Worm (Caenorhabditis elegans) whole organism, L1 larva: ENCODE results near the gene srg-64.
A peak's percentile ranks its signal among the peaks of the same experiment; 100 is the strongest.

Source experiments
- C04F5.9 ChIP-seq: sonication (generic microtip); optimal IDR thresholded peaks from 2 replicates; lab custom pipeline; 2016; ENCODE audit warnings: missing genetic modification characterization, missing compliant biosample characterization
- Y116A8C.19 ChIP-seq: sonication (generic microtip); optimal IDR thresholded peaks from 2 replicates; lab custom pipeline; 2016; ENCODE audit warnings: missing compliant biosample characterization, missing genetic modification characterization, borderline replicate concordance
- aha-1 ChIP-seq: fragments of 150-350 bp; optimal IDR thresholded peaks from 2 replicates; lab custom pipeline; 2014; ENCODE audit warnings: missing biosample characterization, missing genetic modification characterization
- alr-1 ChIP-seq: fragments of 200-800 bp; sonication (Bioruptor generic); optimal IDR thresholded peaks from 2 replicates; lab custom pipeline; 2018; ENCODE audit warnings: borderline replicate concordance, mild to moderate bottlenecking, missing genetic modification characterization, missing compliant biosample characterization
- blmp-1 ChIP-seq: fragments of 150-350 bp; optimal IDR thresholded peaks from 2 replicates; lab custom pipeline; 2014; ENCODE audit warnings: missing biosample characterization, missing genetic modification characterization
- ceh-63 ChIP-seq: fragments of 200-800 bp; sonication (Bioruptor generic); optimal IDR thresholded peaks from 2 replicates; lab custom pipeline; 2018; ENCODE audit warnings: mild to moderate bottlenecking, missing genetic modification characterization, missing compliant biosample characterization
- ceh-8 ChIP-seq: fragments of 200-800 bp; sonication (Bioruptor generic); optimal IDR thresholded peaks from 2 replicates; lab custom pipeline; 2018; ENCODE audit warnings: mild to moderate bottlenecking, missing genetic modification characterization, moderate library complexity, missing compliant biosample characterization
- ceh-82 ChIP-seq, 3 experiments: fragments of 150-350 bp in 1 of 3; sonication (generic microtip) in 2 of 3; optimal IDR thresholded peaks; 2 replicates each; lab custom pipeline; 2014 to 2017; ENCODE audit warnings: missing biosample characterization in 3 of 3, missing genetic modification characterization in 3 of 3
- ceh-90 ChIP-seq: sonication (generic microtip); optimal IDR thresholded peaks from 2 replicates; lab custom pipeline; 2016; ENCODE audit warnings: missing genetic modification characterization, missing compliant biosample characterization
- dsc-1 ChIP-seq: sonication (generic microtip); optimal IDR thresholded peaks from 2 replicates; lab custom pipeline; 2016; ENCODE audit warnings: mild to moderate bottlenecking, missing genetic modification characterization, missing compliant biosample characterization
- efl-3 ChIP-seq: fragments of 200-800 bp; sonication (Bioruptor generic); optimal IDR thresholded peaks from 2 replicates; lab custom pipeline; 2018; ENCODE audit warnings: mild to moderate bottlenecking, missing genetic modification characterization, missing compliant biosample characterization
- elt-3 ChIP-seq, 6 experiments: fragments of 150-350 bp in 1 of 6; sonication (generic microtip); optimal IDR thresholded peaks; 2 replicates each; lab custom pipeline; 2017 to 2018; ENCODE audit warnings: missing biosample characterization in 6 of 6, missing genetic modification characterization in 6 of 6, inconsistent platforms in 1 of 6
- ets-5 ChIP-seq: fragments of 200-800 bp; sonication (Bioruptor generic); IDR thresholded peaks from 2 replicates; pipeline ENCODE4 v1.3.6; 2022; ENCODE audit warnings: missing genetic modification characterization, missing compliant biosample characterization
- fkh-10 ChIP-seq: sonication (generic microtip); optimal IDR thresholded peaks from 2 replicates; lab custom pipeline; 2017; ENCODE audit warnings: missing biosample characterization, missing genetic modification reagents, missing genetic modification characterization
- fkh-4 ChIP-seq: sonication (generic microtip); optimal IDR thresholded peaks from 2 replicates; lab custom pipeline; 2016; ENCODE audit warnings: missing compliant biosample characterization, missing genetic modification characterization, borderline replicate concordance
- fkh-8 ChIP-seq: sonication (generic microtip); optimal IDR thresholded peaks from 2 replicates; lab custom pipeline; 2016; ENCODE audit warnings: mild to moderate bottlenecking, missing genetic modification characterization, missing compliant biosample characterization
- grh-1 ChIP-seq: fragments of 200-800 bp; sonication (Bioruptor generic); IDR thresholded peaks from 2 replicates; pipeline ENCODE4 v1.3.6; 2022; ENCODE audit warnings: missing genetic modification reagents, missing genetic modification characterization, missing compliant biosample characterization
- irx-1 ChIP-seq: sonication (generic microtip); optimal IDR thresholded peaks from 2 replicates; lab custom pipeline; 2016; ENCODE audit warnings: missing genetic modification characterization, missing compliant biosample characterization
- isw-1 ChIP-seq: fragments of 200-800 bp; sonication (Bioruptor generic); IDR thresholded peaks from 2 replicates; pipeline ENCODE4 v1.3.6; 2022; ENCODE audit warnings: missing genetic modification characterization, missing compliant biosample characterization
- jun-1 ChIP-seq: fragments of 150-350 bp; optimal IDR thresholded peaks from 2 replicates; lab custom pipeline; 2014; ENCODE audit warnings: missing biosample characterization, missing genetic modification reagents, missing genetic modification characterization
- lin-15B ChIP-seq: fragments of 150-350 bp; sonication (generic microtip); optimal IDR thresholded peaks from 3 replicates; lab custom pipeline; 2014; ENCODE audit warnings: missing biosample characterization, missing genetic modification characterization
- lin-39 ChIP-seq: fragments of 150-350 bp; optimal IDR thresholded peaks from 2 replicates; lab custom pipeline; 2014; ENCODE audit warnings: missing biosample characterization, missing genetic modification reagents, missing genetic modification characterization
- lir-3 ChIP-seq: sonication (generic microtip); optimal IDR thresholded peaks from 2 replicates; lab custom pipeline; 2016; ENCODE audit warnings: mild to moderate bottlenecking, missing genetic modification characterization, moderate library complexity, missing compliant biosample characterization; ENCODE audit not compliant: poor library complexity
- mab-9 ChIP-seq: fragments of 200-800 bp; sonication (Bioruptor generic); IDR thresholded peaks from 2 replicates; pipeline ENCODE4 v1.3.6; 2022; ENCODE audit warnings: missing genetic modification reagents, missing genetic modification characterization, missing compliant biosample characterization
- mep-1 ChIP-seq: fragments of 150-350 bp; optimal IDR thresholded peaks from 2 replicates; lab custom pipeline; 2014; ENCODE audit warnings: missing biosample characterization, missing genetic modification characterization
- nhr-11 ChIP-seq: fragments of 150-350 bp; optimal IDR thresholded peaks from 2 replicates; lab custom pipeline; 2014; ENCODE audit warnings: missing biosample characterization, missing genetic modification characterization
- nhr-19 ChIP-seq: fragments of 200-800 bp; sonication (Bioruptor generic); conservative IDR thresholded peaks from 2 replicates; pipeline ENCODE4 v1.3.6; 2022; ENCODE audit warnings: missing genetic modification characterization, missing compliant biosample characterization
- nhr-20 ChIP-seq: sonication (generic microtip); optimal IDR thresholded peaks from 2 replicates; lab custom pipeline; 2016; ENCODE audit warnings: mild to moderate bottlenecking, missing genetic modification characterization, missing compliant biosample characterization
- nhr-237 ChIP-seq: fragments of 150-350 bp; optimal IDR thresholded peaks from 2 replicates; lab custom pipeline; 2014; ENCODE audit warnings: missing biosample characterization, missing genetic modification characterization
- nhr-76 ChIP-seq: sonication (generic microtip); optimal IDR thresholded peaks from 2 replicates; lab custom pipeline; 2017; ENCODE audit warnings: missing biosample characterization, missing genetic modification characterization
- nhr-77 ChIP-seq: fragments of 150-350 bp; optimal IDR thresholded peaks from 2 replicates; lab custom pipeline; 2014; ENCODE audit warnings: missing biosample characterization, missing genetic modification characterization
- pqm-1 ChIP-seq: sonication (generic microtip); optimal IDR thresholded peaks from 3 replicates; lab custom pipeline; 2017; ENCODE audit warnings: missing biosample characterization, missing genetic modification characterization
- rnt-1 ChIP-seq: sonication (generic microtip); optimal IDR thresholded peaks from 2 replicates; lab custom pipeline; 2016; ENCODE audit warnings: mild to moderate bottlenecking, missing genetic modification characterization, moderate library complexity, missing compliant biosample characterization
- skn-1 ChIP-seq: fragments of 150-350 bp; optimal IDR thresholded peaks from 2 replicates; lab custom pipeline; 2014; ENCODE audit warnings: missing biosample characterization, missing genetic modification characterization
- snu-23 ChIP-seq: sonication (generic microtip); optimal IDR thresholded peaks from 2 replicates; lab custom pipeline; 2016; ENCODE audit warnings: missing genetic modification characterization, missing compliant biosample characterization
- tbx-2 ChIP-seq: sonication (generic microtip); optimal IDR thresholded peaks from 2 replicates; lab custom pipeline; 2016; ENCODE audit warnings: missing genetic modification characterization, missing compliant biosample characterization
- tlp-1 ChIP-seq: fragments of 150-350 bp; optimal IDR thresholded peaks from 2 replicates; lab custom pipeline; 2014; ENCODE audit warnings: missing biosample characterization, missing genetic modification characterization
- unc-130 ChIP-seq: fragments of 150-350 bp; optimal IDR thresholded peaks from 2 replicates; lab custom pipeline; 2017; ENCODE audit warnings: missing biosample characterization, missing genetic modification characterization, inconsistent platforms
- unc-30 ChIP-seq: sonication (generic microtip); optimal IDR thresholded peaks from 2 replicates; lab custom pipeline; 2017; ENCODE audit warnings: missing biosample characterization, missing genetic modification characterization
- unc-86 ChIP-seq: sonication (generic microtip); optimal IDR thresholded peaks from 2 replicates; lab custom pipeline; 2016; ENCODE audit warnings: missing genetic modification characterization, missing compliant biosample characterization
- unc-98 ChIP-seq: fragments of 200-800 bp; sonication (Bioruptor generic); IDR thresholded peaks from 2 replicates; pipeline ENCODE4 v1.3.6; 2022; ENCODE audit warnings: missing genetic modification characterization, missing compliant biosample characterization
- vab-15 ChIP-seq: sonication (generic microtip); optimal IDR thresholded peaks from 2 replicates; lab custom pipeline; 2017; ENCODE audit warnings: missing genotype, mild to moderate bottlenecking, missing genetic modification characterization, missing compliant biosample characterization
- ztf-11 ChIP-seq, 2 experiments: sonication (generic microtip); optimal IDR thresholded peaks; 2 replicates each; lab custom pipeline; 2016 to 2017; ENCODE audit warnings: missing genetic modification characterization in 2 of 2, missing biosample characterization in 1 of 2, missing compliant biosample characterization in 1 of 2

srg-64 gene

ce11 chrX:15736419-15736818, 4.0 kb downstream of the srg-64 start (continued):
- no peak for TF ChIP-seq fkh-4 (tag; lab: Kevin White, UChicago)
- TF ChIP-seq vab-15 (tag; lab: Kevin White, UChicago), result no peak
- TF ChIP-seq fkh-10 (GFP tag; lab: Kevin White, UChicago), result peak; percentile 77
- no peak for TF ChIP-seq C04F5.9
- no peak for TF ChIP-seq alr-1
- no peak for TF ChIP-seq lir-3 (tag; lab: Kevin White, UChicago)
- TF ChIP-seq Y116A8C.19 (tag; lab: Kevin White, UChicago), result no peak
- TF ChIP-seq efl-3 (GFP tag; lab: Kevin White, UChicago), result no peak
- peak; percentile 45 to 75 (median 62) for TF ChIP-seq ceh-82 (tag; optimal IDR thresholded peaks at IDR 0.05; lab: Kevin White, UChicago)
- peak; percentile 87 for TF ChIP-seq jun-1 (tag; lab: Kevin White, UChicago)
- no peak for TF ChIP-seq ets-5

DNA sequence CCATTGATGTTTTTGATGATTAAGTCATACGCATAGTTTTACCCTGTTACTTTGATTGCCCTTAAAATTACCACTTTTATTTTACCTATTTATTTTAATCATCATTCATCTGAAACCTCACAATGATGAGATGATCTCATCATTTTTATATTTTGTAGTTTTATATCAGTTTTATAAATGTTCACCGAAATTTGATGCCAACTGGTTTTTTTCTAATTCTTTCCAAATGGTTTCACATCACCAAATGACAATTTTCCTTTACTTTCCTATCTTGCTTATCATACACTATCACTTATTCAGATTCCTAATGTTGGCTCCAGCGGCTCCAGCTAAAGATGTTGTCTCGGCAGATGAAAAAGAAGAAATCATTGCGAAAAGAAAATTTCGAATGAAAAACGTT, 8.8 kb downstream of the srg-64 start, which contains the start of gene lin-15A:
TSS of gene lin-15A (plus strand) at position 301 of the 400 bp plus-strand sequence.
- TF ChIP-seq unc-98, result no peak
- TF ChIP-seq ets-5, result no peak
- no peak for TF ChIP-seq fkh-8 (tag; lab: Kevin White, UChicago)
- TF ChIP-seq snu-23 (GFP tag; lab: Kevin White, UChicago), result no peak
- TF ChIP-seq ceh-90 (tag; lab: Kevin White, UChicago), result no peak
- TF ChIP-seq fkh-4 (tag; lab: Kevin White, UChicago), result no peak
- TF ChIP-seq ztf-11 (tag; optimal IDR thresholded peaks at IDR 0.05; lab: Kevin White, UChicago), result no peak

- no peak for TF ChIP-seq mab-9 (GFP tag; lab: Robert Waterston, UW)
- no peak for TF ChIP-seq nhr-20 (tag; lab: Kevin White, UChicago)
Measured at ce11 chrX:15730342-15730741, 10.1 kb downstream of the srg-64 start.

DNA sequence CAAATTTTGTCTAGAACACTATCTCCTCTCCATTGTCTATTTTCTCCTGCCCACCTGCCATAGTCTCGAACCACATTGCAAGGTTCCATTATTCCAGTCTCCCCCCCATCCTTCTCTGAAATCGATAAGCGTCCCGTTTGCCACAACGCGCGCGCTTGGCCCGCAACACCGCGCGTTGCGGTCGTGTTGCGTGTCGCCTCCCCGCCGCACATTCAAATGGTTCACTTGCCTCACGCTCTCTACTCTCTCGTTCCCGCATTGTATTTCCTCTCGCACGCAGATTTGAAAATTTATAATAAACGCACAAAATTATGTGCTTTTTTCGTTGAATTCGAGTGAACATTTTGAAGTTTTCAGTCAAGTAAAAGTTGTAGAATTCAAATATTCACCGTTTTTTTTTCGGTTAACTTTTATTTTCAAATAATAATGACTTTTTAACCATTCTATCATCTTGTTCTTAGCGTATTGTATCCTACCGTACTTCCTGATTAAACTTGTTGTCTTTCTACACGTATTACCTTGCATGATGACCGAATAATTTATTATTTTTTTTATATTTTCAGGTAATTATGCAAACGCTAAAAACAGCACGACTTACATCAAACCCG, 14.8 kb downstream of the srg-64 start, which contains the start of gene lin-15B:
TSS of gene lin-15B (plus strand) at position 558 of the 608 bp plus-strand sequence.
- TF ChIP-seq lin-15B (tag; lab: Kevin White, UChicago) (peak; percentile 42), vab-15 (tag; lab: Kevin White, UChicago) (no peak)

DNA sequence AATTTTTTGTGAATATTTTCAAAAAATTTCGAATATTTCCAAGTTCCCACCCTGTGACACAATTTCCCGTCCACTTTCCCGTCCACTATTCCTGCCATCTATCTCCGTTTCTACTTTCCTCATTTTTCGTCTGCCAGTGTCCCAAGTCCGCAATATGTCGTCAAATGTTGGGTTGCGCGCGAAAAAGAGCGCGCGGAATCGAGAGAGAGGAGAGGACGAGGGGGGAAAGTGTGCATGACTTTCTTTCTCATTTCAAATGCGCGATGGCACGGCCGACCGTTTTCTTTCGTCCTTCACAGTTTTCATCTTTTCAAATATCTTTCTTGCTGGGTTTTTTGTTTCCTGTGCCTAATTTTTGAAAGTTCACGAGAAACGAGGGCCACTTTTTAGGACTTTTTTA, 15.4 kb downstream of the srg-64 start:
- TF ChIP-seq skn-1 (peak; percentile 24), ceh-8 (GFP tag; lab: Kevin White, UChicago) (no peak), mep-1 (peak; percentile 89), nhr-76 (tag; lab: Kevin White, UChicago) (no peak), unc-86 (tag; lab: Kevin White, UChicago) (peak; percentile 65), elt-3 (tag; optimal IDR thresholded peaks at IDR 0.05; lab: Kevin White, UChicago) (peak in 1 of 6 experiments; percentile 50), blmp-1 (peak; percentile 97), ceh-63 (no peak), irx-1 (tag; lab: Kevin White, UChicago) (peak; percentile 45), mab-9 (GFP tag; lab: Robert Waterston, UW) (no peak), lin-15B (tag; lab: Kevin White, UChicago) (peak; percentile 93), tlp-1 (tag; lab: Kevin White, UChicago) (no peak), lir-3 (tag; lab: Kevin White, UChicago) (no peak), nhr-11 (no peak), pqm-1 (tag; lab: Kevin White, UChicago) (no peak), nhr-19 (GFP tag; lab: Robert Waterston, UW) (peak; percentile 67), snu-23 (GFP tag; lab: Kevin White, UChicago) (peak; percentile 83), nhr-20 (tag; lab: Kevin White, UChicago) (peak; percentile 74), isw-1 (GFP tag; lab: Robert Waterston, UW) (peak; percentile 14; the same call in 1 of the 2 replicates), lin-39 (tag; lab: Kevin White, UChicago) (no peak), nhr-237 (tag; lab: Kevin White, UChicago) (no peak), aha-1 (no peak), grh-1 (GFP tag; lab: Robert Waterston, UW) (peak; percentile 34; the same call in 1 of the 2 replicates), unc-98 (no peak), nhr-77 (tag; lab: Kevin White, UChicago) (peak; percentile 6), dsc-1 (tag; lab: Kevin White, UChicago) (peak; percentile 38), ztf-11 (tag; optimal IDR thresholded peaks at IDR 0.05; lab: Kevin White, UChicago) (peak in 1 of 2 experiments; percentile 11), tbx-2 (tag; lab: Kevin White, UChicago) (peak; percentile 70), unc-130 (peak; percentile 75), unc-30 (tag; lab: Kevin White, UChicago) (no peak), rnt-1 (tag; lab: Kevin White, UChicago) (peak; percentile 80)
